Fruit fly (Drosophila melanogaster) whole organism, embryonic: ENCODE measurements around the gene dlt.

ENCODE experiments used
- ATbp ChIP-seq: fragments of 200-800 bp; sonication (Bioruptor generic); optimal IDR thresholded peaks from 2 replicates; lab custom pipeline; 2017; ENCODE audit warnings: missing biosample characterization, mild to moderate bottlenecking, missing genetic modification characterization, missing genetic modification reagents
- Antp ChIP-seq: fragments of 200-800 bp; sonication (Bioruptor generic); optimal IDR thresholded peaks from 3 replicates; lab custom pipeline; 2016; ENCODE audit warnings: missing biosample characterization, missing genetic modification characterization
- CG10366 ChIP-seq: fragments of 200-800 bp; sonication (Bioruptor generic); IDR thresholded peaks from 2 replicates; pipeline ENCODE4 v1.3.6; 2022; ENCODE audit warnings: missing biosample characterization, missing genetic modification characterization
- CG10565 ChIP-seq: fragments of 200-800 bp; sonication (Bioruptor generic); optimal IDR thresholded peaks from 3 replicates; lab custom pipeline; 2016; ENCODE audit warnings: missing biosample characterization, mild to moderate bottlenecking, missing genetic modification characterization
- CG11695 ChIP-seq: fragments of 200-800 bp; sonication (Bioruptor generic); IDR thresholded peaks from 3 replicates; pipeline ENCODE4 v1.3.6; 2022; ENCODE audit warnings: missing biosample characterization, missing genetic modification characterization
- CG13296 ChIP-seq: fragments of 200-800 bp; sonication (Bioruptor generic); optimal IDR thresholded peaks from 3 replicates; lab custom pipeline; 2018; ENCODE audit warnings: missing biosample characterization, mild to moderate bottlenecking, missing genetic modification characterization
- CG13624 ChIP-seq: fragments of 200-800 bp; sonication (Bioruptor generic); optimal IDR thresholded peaks from 2 replicates; lab custom pipeline; 2016; ENCODE audit warnings: missing biosample characterization, missing genetic modification characterization
- CG17912 ChIP-seq: fragments of 200-800 bp; sonication (Bioruptor generic); optimal IDR thresholded peaks from 2 replicates; lab custom pipeline; 2018; ENCODE audit warnings: missing biosample characterization, mild to moderate bottlenecking, missing genetic modification characterization
- CG2120 ChIP-seq: fragments of 200-800 bp; sonication (Bioruptor generic); optimal IDR thresholded peaks from 3 replicates; lab custom pipeline; 2016; ENCODE audit warnings: missing biosample characterization, missing genetic modification characterization
- CG33213 ChIP-seq: fragments of 200-800 bp; sonication (Bioruptor generic); optimal IDR thresholded peaks from 3 replicates; lab custom pipeline; 2016; ENCODE audit warnings: missing biosample characterization, missing genetic modification characterization
- CG3838 ChIP-seq: fragments of 200-800 bp; sonication (Bioruptor generic); optimal IDR thresholded peaks from 3 replicates; lab custom pipeline; 2016; ENCODE audit warnings: missing biosample characterization, missing genetic modification characterization
- CG4424 ChIP-seq: fragments of 200-800 bp; sonication (Bioruptor generic); optimal IDR thresholded peaks from 3 replicates; lab custom pipeline; 2016; ENCODE audit warnings: missing biosample characterization, missing genetic modification characterization
- CG4707 ChIP-seq: fragments of 200-800 bp; sonication (Bioruptor generic); optimal IDR thresholded peaks from 2 replicates; lab custom pipeline; 2018; ENCODE audit warnings: missing biosample characterization, mild to moderate bottlenecking, missing genetic modification characterization, moderate library complexity
- CG4820 ChIP-seq: fragments of 200-800 bp; sonication (Bioruptor generic); optimal IDR thresholded peaks from 3 replicates; lab custom pipeline; 2016; ENCODE audit warnings: missing biosample characterization, missing genetic modification characterization
- CG6254 ChIP-seq: fragments of 200-800 bp; sonication (Bioruptor generic); optimal IDR thresholded peaks from 3 replicates; lab custom pipeline; 2017; ENCODE audit warnings: mild to moderate bottlenecking, missing biosample characterization, missing genetic modification reagents, missing genetic modification characterization
- CG6854 ChIP-seq: fragments of 200-800 bp; sonication (Bioruptor generic); optimal IDR thresholded peaks from 3 replicates; lab custom pipeline; 2017; ENCODE audit warnings: missing biosample characterization, mild to moderate bottlenecking, missing genetic modification characterization
- CG7556 ChIP-seq: fragments of 200-800 bp; sonication (Bioruptor generic); optimal IDR thresholded peaks from 2 replicates; lab custom pipeline; 2017; ENCODE audit warnings: missing biosample characterization, mild to moderate bottlenecking, missing genetic modification characterization
- CG7987 ChIP-seq: fragments of 200-800 bp; sonication (Bioruptor generic); optimal IDR thresholded peaks from 2 replicates; lab custom pipeline; 2018; ENCODE audit warnings: missing biosample characterization, mild to moderate bottlenecking, missing genetic modification characterization, moderate library complexity
- CG8290 ChIP-seq, 3 experiments: fragments of 200-800 bp; sonication (Bioruptor generic); optimal IDR thresholded peaks; 2 replicates each; lab custom pipeline; 2016 to 2019; ENCODE audit warnings: missing biosample characterization in 3 of 3, missing genetic modification characterization in 3 of 3, mild to moderate bottlenecking in 2 of 3, moderate library complexity in 1 of 3
- CG9817 ChIP-seq: fragments of 200-800 bp; sonication (Bioruptor generic); optimal IDR thresholded peaks from 2 replicates; lab custom pipeline; 2018; ENCODE audit warnings: missing biosample characterization, mild to moderate bottlenecking, missing genetic modification characterization, moderate library complexity
- CoRest ChIP-seq: fragments of 200-800 bp; sonication (Bioruptor generic); optimal IDR thresholded peaks from 3 replicates; lab custom pipeline; 2018; ENCODE audit warnings: missing biosample characterization, mild to moderate bottlenecking, missing genetic modification characterization, moderate library complexity
- Dip3 ChIP-seq: fragments of 200-800 bp; sonication (Bioruptor generic); optimal IDR thresholded peaks from 3 replicates; lab custom pipeline; 2016; ENCODE audit warnings: missing biosample characterization, missing genetic modification characterization
- Dll ChIP-seq: fragments of 200-800 bp; sonication (Bioruptor generic); IDR thresholded peaks from 4 replicates; pipeline ENCODE4 v1.3.6; 2022; ENCODE audit warnings: missing biosample characterization, missing genetic modification characterization; ENCODE audit not compliant: partially characterized antibody
- Doc3 ChIP-seq: fragments of 200-800 bp; sonication (Bioruptor generic); IDR thresholded peaks from 3 replicates; pipeline ENCODE4 v1.3.6; 2022; ENCODE audit warnings: missing biosample characterization, missing genetic modification characterization; ENCODE audit not compliant: partially characterized antibody
- E2f1 ChIP-seq: fragments of 200-800 bp; sonication (Bioruptor generic); IDR thresholded peaks from 2 replicates; pipeline ENCODE4 v1.3.6; 2022; ENCODE audit warnings: missing biosample characterization, missing genetic modification characterization
- Ets97D ChIP-seq: fragments of 200-800 bp; sonication (Bioruptor generic); optimal IDR thresholded peaks from 3 replicates; lab custom pipeline; 2016; ENCODE audit warnings: missing biosample characterization, missing genetic modification characterization
- HLH4C ChIP-seq: fragments of 200-800 bp; sonication (Bioruptor generic); IDR thresholded peaks from 3 replicates; pipeline ENCODE4 v1.3.6; 2022; ENCODE audit warnings: missing biosample characterization, missing genetic modification characterization; ENCODE audit not compliant: partially characterized antibody
- Hsf ChIP-seq: fragments of 200-800 bp; sonication (Bioruptor generic); optimal IDR thresholded peaks from 3 replicates; lab custom pipeline; 2016; ENCODE audit warnings: missing biosample characterization, missing genetic modification characterization
- NC2β ChIP-seq: fragments of 200-800 bp; sonication (Bioruptor generic); optimal IDR thresholded peaks from 2 replicates; lab custom pipeline; 2016; ENCODE audit warnings: missing biosample characterization, missing genetic modification characterization
- Ptx1 ChIP-seq: fragments of 200-800 bp; sonication (Bioruptor generic); IDR thresholded peaks from 2 replicates; pipeline ENCODE4 v1.3.6; 2022; ENCODE audit warnings: missing biosample characterization, missing genetic modification characterization
- Rfx ChIP-seq: fragments of 200-800 bp; sonication (Bioruptor generic); IDR thresholded peaks from 2 replicates; pipeline ENCODE4 v1.3.6; 2022; ENCODE audit warnings: missing biosample characterization, missing genetic modification characterization
- Sry-β ChIP-seq: fragments of 200-800 bp; sonication (Bioruptor generic); optimal IDR thresholded peaks from 2 replicates; lab custom pipeline; 2018; ENCODE audit warnings: missing biosample characterization, mild to moderate bottlenecking, missing genetic modification characterization, moderate library complexity
- gem ChIP-seq: fragments of 200-800 bp; sonication (Bioruptor generic); optimal IDR thresholded peaks from 2 replicates; lab custom pipeline; 2019; ENCODE audit warnings: missing biosample characterization, mild to moderate bottlenecking, missing genetic modification characterization, moderate library complexity
- grau ChIP-seq: fragments of 200-800 bp; optimal IDR thresholded peaks from 3 replicates; lab custom pipeline; 2019; ENCODE audit warnings: missing biosample characterization, mild to moderate bottlenecking, missing genetic modification characterization, moderate library complexity
- kni ChIP-seq: fragments of 200-800 bp; sonication (Bioruptor generic); optimal IDR thresholded peaks from 3 replicates; lab custom pipeline; 2017; ENCODE audit warnings: mild to moderate bottlenecking, missing biosample characterization, missing genetic modification reagents, missing genetic modification characterization
- lov ChIP-seq, 2 experiments: fragments of 200-800 bp in 1 of 2; fragments of >200 bp in 1 of 2; sonication (Bioruptor generic) in 1 of 2; IDR thresholded peaks in 1 of 2; optimal IDR thresholded peaks in 1 of 2; 2 replicates in 1 of 2; 3 replicates in 1 of 2; pipeline versions ENCODE4 v1.3.6 to Lab custom; 2017 to 2022; ENCODE audit warnings: missing biosample characterization in 1 of 2, missing genetic modification characterization in 1 of 2
- maf-S ChIP-seq: fragments of 200-800 bp; sonication (Bioruptor generic); optimal IDR thresholded peaks from 2 replicates; lab custom pipeline; 2016; ENCODE audit warnings: missing biosample characterization, missing genetic modification characterization
- mam ChIP-seq: fragments of 200-800 bp; sonication (Bioruptor generic); optimal IDR thresholded peaks from 3 replicates; lab custom pipeline; 2016; ENCODE audit warnings: missing biosample characterization, missing genetic modification characterization
- pb ChIP-seq: fragments of 200-800 bp; sonication (Bioruptor generic); optimal IDR thresholded peaks from 3 replicates; lab custom pipeline; 2016; ENCODE audit warnings: missing biosample characterization, missing genetic modification characterization
- pnt ChIP-seq: fragments of 200-800 bp; sonication (Bioruptor generic); optimal IDR thresholded peaks from 3 replicates; lab custom pipeline; 2016; ENCODE audit warnings: missing biosample characterization, missing genetic modification characterization
- psq ChIP-seq: fragments of 200-800 bp; sonication (Bioruptor generic); optimal IDR thresholded peaks from 2 replicates; lab custom pipeline; 2017; ENCODE audit warnings: missing biosample characterization, missing genetic modification characterization
- ranshi ChIP-seq: fragments of 200-800 bp; sonication (Bioruptor generic); IDR thresholded peaks from 2 replicates; pipeline ENCODE4 v1.3.6; 2022; ENCODE audit warnings: missing biosample characterization, missing genetic modification characterization
- rib ChIP-seq: fragments of 200-800 bp; sonication (Bioruptor generic); IDR thresholded peaks from 2 replicates; pipeline ENCODE4 v1.3.6; 2022; ENCODE audit warnings: missing biosample characterization, missing genetic modification characterization
- so ChIP-seq: fragments of 200-800 bp; sonication (Bioruptor generic); IDR thresholded peaks from 3 replicates; pipeline ENCODE4 v1.3.6; 2022; ENCODE audit warnings: missing biosample characterization, missing genetic modification characterization
- sob ChIP-seq: fragments of 200-800 bp; sonication (Bioruptor generic); IDR thresholded peaks from 2 replicates; pipeline ENCODE4 v1.3.6; 2022; ENCODE audit warnings: missing biosample characterization, missing genetic modification characterization
- sug ChIP-seq: fragments of 200-800 bp; optimal IDR thresholded peaks from 2 replicates; lab custom pipeline; 2019; ENCODE audit warnings: missing biosample characterization, mild to moderate bottlenecking, missing genetic modification characterization, moderate library complexity
- tup ChIP-seq: fragments of 200-800 bp; sonication (Bioruptor generic); optimal IDR thresholded peaks from 2 replicates; lab custom pipeline; 2016; ENCODE audit warnings: missing biosample characterization, mild to moderate bottlenecking, missing genetic modification characterization, moderate library complexity
- unc-4 ChIP-seq: fragments of 200-800 bp; sonication (Bioruptor generic); IDR thresholded peaks from 2 replicates; pipeline ENCODE4 v1.3.6; 2022; ENCODE audit warnings: missing biosample characterization, missing genetic modification characterization; ENCODE audit not compliant: partially characterized antibody
- yki ChIP-seq: fragments of >200 bp; optimal IDR thresholded peaks from 3 replicates; lab custom pipeline; 2018

Gene dlt

DNA sequence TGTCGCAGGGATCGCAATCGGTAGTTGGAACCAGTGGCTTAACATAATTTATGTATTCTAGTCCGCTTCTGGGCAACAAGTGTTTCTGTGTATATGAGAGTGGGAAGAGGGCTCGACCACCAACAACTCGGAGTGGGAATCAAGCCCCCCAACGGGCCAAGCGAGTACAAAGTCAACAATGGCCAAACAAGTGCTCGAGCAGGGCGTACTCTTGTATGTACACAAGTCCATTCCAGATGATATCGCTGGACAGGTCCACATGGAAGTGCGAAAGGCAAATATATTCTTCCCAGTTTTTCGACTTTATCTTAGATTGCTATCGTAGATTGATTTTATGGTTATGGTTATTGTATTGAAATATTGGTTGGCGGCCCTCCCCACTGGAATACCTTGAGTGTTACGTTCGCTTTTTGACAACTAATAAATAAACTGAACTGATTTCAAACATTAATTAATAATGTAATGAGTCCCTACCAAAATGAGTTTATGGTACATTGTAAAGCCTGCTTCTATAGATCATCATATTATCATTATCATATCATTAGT lies 52.5 kb downstream of the dlt start (continued):
- TF ChIP-seq HLH4C (no peak), CG13624 (GFP tag; lab: Kevin White, UChicago) (no peak), lov (optimal IDR thresholded peaks at IDR 0.05; lab: Kevin White, UChicago) (no peak), lov (GFP tag; IDR thresholded peaks at IDR 0.05; lab: Robert Waterston, UW) (no peak), CG33213 (GFP tag; lab: Kevin White, UChicago) (no peak), E2f1 (GFP tag; lab: Robert Waterston, UW) (no peak), CG6254 (GFP tag; lab: Kevin White, UChicago) (no peak), CG9817 (tag; lab: Kevin White, UChicago) (no peak), Antp (no peak), psq (GFP tag; lab: Kevin White, UChicago) (no peak), Ptx1 (GFP tag; lab: Robert Waterston, UW) (no peak), Doc3 (GFP tag; lab: Robert Waterston, UW) (no peak), unc-4 (GFP tag; lab: Robert Waterston, UW) (no peak), ATbp (GFP tag; lab: Kevin White, UChicago) (peak; percentile 48), Rfx (GFP tag; lab: Robert Waterston, UW) (peak; percentile 25; the same call in 1 of the 2 replicates), NC2β (peak; percentile 4), pb (GFP tag; lab: Kevin White, UChicago) (no peak), kni (GFP tag; lab: Kevin White, UChicago) (peak; percentile 13), so (GFP tag; lab: Robert Waterston, UW) (no peak), CG17912 (GFP tag; lab: Kevin White, UChicago) (no peak), tup (GFP tag; lab: Kevin White, UChicago) (no peak), CG2120 (GFP tag; lab: Kevin White, UChicago) (no peak), ranshi (GFP tag; lab: Robert Waterston, UW) (no peak), sob (GFP tag; lab: Robert Waterston, UW) (no peak), CG10565 (GFP tag; lab: Kevin White, UChicago) (no peak), sug (peak; percentile 98), CG7987 (peak; percentile 8), Ets97D (no peak), CG13296 (no peak), CG4707 (no peak)
- TF ChIP-seq, all 482 proteins: peak for 66

DNA sequence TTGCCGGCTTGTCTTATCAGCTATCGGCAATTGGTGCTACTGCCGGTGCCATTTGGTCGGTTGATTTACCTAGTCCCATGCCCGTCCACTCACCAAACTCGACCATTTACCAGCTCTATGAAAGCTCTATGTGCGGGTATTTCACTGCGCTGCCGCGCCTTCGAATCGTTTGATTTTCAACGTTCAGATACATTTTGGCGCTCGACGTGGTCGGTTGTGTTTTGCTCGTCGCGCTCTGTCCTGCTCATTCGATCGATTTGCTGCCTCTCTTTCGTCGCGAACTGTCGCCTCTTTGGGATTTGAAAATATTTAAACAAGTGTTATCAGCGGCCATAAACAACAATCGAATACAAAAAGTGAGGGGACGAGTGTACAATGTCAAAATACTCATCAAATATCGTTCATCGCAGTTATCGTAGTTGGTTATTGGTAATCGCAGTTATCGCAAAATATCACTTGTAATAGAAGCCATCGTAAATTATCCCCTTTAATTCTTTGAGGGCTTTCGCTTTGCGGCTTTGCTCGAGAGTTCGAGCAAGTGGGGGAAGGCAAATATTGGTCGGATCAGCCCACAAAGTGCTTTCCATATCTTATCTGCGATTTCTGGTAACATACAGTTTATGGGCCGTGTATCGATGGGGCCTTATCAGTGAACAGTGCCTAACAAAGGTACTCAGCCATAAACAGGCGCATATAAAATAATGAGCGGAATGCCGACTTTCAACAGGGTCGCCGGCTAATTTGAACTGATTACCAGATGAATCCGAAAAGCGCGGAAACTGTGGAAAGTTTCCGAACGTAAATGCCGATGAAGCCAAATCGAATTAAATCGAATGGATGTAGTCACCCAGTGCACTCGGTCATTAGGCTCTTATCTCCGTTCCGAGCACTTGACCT lies 53.2 kb downstream of the dlt start:
- TF ChIP-seq CG6854 (GFP tag; lab: Kevin White, UChicago) (peak; percentile 29), Dip3 (GFP tag; lab: Kevin White, UChicago) (no peak), CG8290 (GFP tag; optimal IDR thresholded peaks at IDR 0.05; lab: Kevin White, UChicago) (no peak), CG8290 (tag; optimal IDR thresholded peaks at IDR 0.05; lab: Kevin White, UChicago) (peak in 1 of 2 experiments; percentile 30), CG3838 (GFP tag; lab: Kevin White, UChicago) (no peak), Dll (GFP tag; lab: Robert Waterston, UW) (no peak), CG10366 (GFP tag; lab: Robert Waterston, UW) (0 out of 2 replicates have a peak, but pooled peaks have one; percentile 10), yki (lab: Kevin White, UChicago) (no peak), Hsf (no peak), gem (tag; lab: Kevin White, UChicago) (peak; percentile 8), CG4820 (GFP tag; lab: Kevin White, UChicago) (no peak), maf-S (GFP tag; lab: Kevin White, UChicago) (no peak), mam (GFP tag; lab: Kevin White, UChicago) (no peak), rib (GFP tag; lab: Robert Waterston, UW) (no peak), Sry-β (GFP tag; lab: Kevin White, UChicago) (no peak), CoRest (no peak), CG11695 (GFP tag; lab: Robert Waterston, UW) (no peak), CG7556 (GFP tag; lab: Kevin White, UChicago) (no peak), pnt (GFP tag; lab: Kevin White, UChicago) (no peak), CG4424 (GFP tag; lab: Kevin White, UChicago) (no peak), grau (no peak)
